Fruit fly (Drosophila melanogaster) Kc167 (cell line): Measurements from ENCODE around the gene ng1.

ENCODE experiments used
- Myc ChIP-seq: fragments of >200 bp; optimal IDR thresholded peaks from 2 replicates; lab custom pipeline; 2017; ENCODE audit warnings: missing external identifiers
- h ChIP-seq: fragments of >200 bp; optimal IDR thresholded peaks from 3 replicates; lab custom pipeline; 2018; ENCODE audit warnings: missing external identifiers
- psq ChIP-seq: fragments of >200 bp; optimal IDR thresholded peaks from 2 replicates; lab custom pipeline; 2017; ENCODE audit warnings: missing external identifiers

DNA sequence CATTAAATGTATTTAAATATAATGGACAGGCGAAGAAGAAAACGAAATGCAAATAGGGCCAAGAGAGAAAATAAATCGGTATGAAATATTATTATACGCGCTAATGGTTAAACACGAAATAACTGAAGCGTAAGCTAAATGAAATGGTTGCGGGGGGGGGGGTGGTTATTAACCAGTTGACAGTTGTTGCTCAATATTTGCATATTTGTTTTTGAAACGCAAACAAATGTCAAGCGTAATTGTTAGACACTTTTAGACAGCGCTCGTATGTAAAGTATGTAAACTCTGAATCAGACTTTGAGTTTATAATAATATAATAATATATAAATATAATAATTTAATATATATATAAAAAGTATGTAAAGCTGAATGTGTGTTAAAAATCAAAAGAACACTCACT is 39.7 kb downstream of the ng1 start:
- TF ChIP-seq h (no peak), Myc (lab: Kevin White, UChicago) (no peak), psq (lab: Kevin White, UChicago) (no peak)
